Worm (Caenorhabditis elegans) whole organism, L4 larva: ENCODE data around the gene T26G10.3.

Source experiments
- D1046.2 ChIP-seq: fragments of 200-800 bp; sonication (Bioruptor generic); IDR thresholded peaks from 2 replicates; pipeline ENCODE4 v1.3.6; 2022; ENCODE audit warnings: missing genetic modification characterization, missing compliant biosample characterization
- F26F4.8 ChIP-seq: fragments of 200-800 bp; sonication (Bioruptor generic); conservative IDR thresholded peaks from 2 replicates; pipeline ENCODE4 v1.3.6; 2022; ENCODE audit warnings: missing genetic modification characterization, missing compliant biosample characterization
- F44E2.7 ChIP-seq: fragments of 200-800 bp; sonication (Bioruptor generic); IDR thresholded peaks from 2 replicates; pipeline ENCODE4 v2.1.2; 2022; ENCODE audit warnings: missing genetic modification characterization, missing compliant biosample characterization
- F49E8.2 ChIP-seq: sonication (generic microtip); optimal IDR thresholded peaks from 2 replicates; lab custom pipeline; 2016; ENCODE audit warnings: missing compliant biosample characterization, mild to moderate bottlenecking, missing genetic modification characterization, borderline replicate concordance
- Y105C5A.15 ChIP-seq: fragments of 200-800 bp; sonication (Bioruptor generic); IDR thresholded peaks from 2 replicates; pipeline ENCODE4 v1.3.6; 2022; ENCODE audit warnings: missing genetic modification characterization, missing compliant biosample characterization
- Y75B8A.6 ChIP-seq: fragments of 200-800 bp; sonication (Bioruptor generic); IDR thresholded peaks from 2 replicates; pipeline ENCODE4 v1.3.6; 2022; ENCODE audit warnings: missing genetic modification reagents, missing genetic modification characterization, missing compliant biosample characterization
- ZK546.5 ChIP-seq, 2 experiments: sonication (generic microtip); optimal IDR thresholded peaks; 2 replicates each; lab custom pipeline; 2017; ENCODE audit warnings: missing biosample characterization in 2 of 2, missing genetic modification characterization in 2 of 2
- aha-1 ChIP-seq: fragments of 150-350 bp; peaks from one replicate; lab custom pipeline; 2014; ENCODE audit warnings: missing biosample characterization, missing genetic modification characterization
- aly-2 ChIP-seq: sonication (generic microtip); optimal IDR thresholded peaks from 2 replicates; lab custom pipeline; 2018; ENCODE audit warnings: missing biosample characterization, missing genetic modification characterization
- ama-1 ChIP-seq: fragments of 150-350 bp; optimal IDR thresholded peaks from 2 replicates; lab custom pipeline; 2014; ENCODE audit warnings: inconsistent platforms, mixed read lengths
- attf-4 ChIP-seq: sonication (generic microtip); optimal IDR thresholded peaks from 3 replicates; lab custom pipeline; 2017; ENCODE audit warnings: missing biosample characterization, missing genetic modification characterization
- ceh-20 ChIP-seq: fragments of 200-800 bp; sonication (Bioruptor generic); IDR thresholded peaks from 2 replicates; pipeline ENCODE4 v1.3.6; 2022; ENCODE audit warnings: missing genetic modification reagents, missing genetic modification characterization, missing compliant biosample characterization
- ceh-28 ChIP-seq: fragments of 150-350 bp; optimal IDR thresholded peaks from 2 replicates; lab custom pipeline; 2014; ENCODE audit warnings: missing biosample characterization, missing genetic modification reagents, missing genetic modification characterization
- ceh-32 ChIP-seq: sonication (generic microtip); optimal IDR thresholded peaks from 2 replicates; lab custom pipeline; 2016; ENCODE audit warnings: mild to moderate bottlenecking, missing genetic modification characterization, missing compliant biosample characterization; ENCODE audit not compliant: poor library complexity
- cey-2 ChIP-seq: sonication (generic microtip); optimal IDR thresholded peaks from 3 replicates; lab custom pipeline; 2017; ENCODE audit warnings: missing genetic modification characterization, mild to moderate bottlenecking, missing compliant biosample characterization, antibody characterized with exemption, borderline replicate concordance; ENCODE audit not compliant: insufficient read depth
- ctbp-1 ChIP-seq: fragments of 200-800 bp; sonication (Bioruptor generic); IDR thresholded peaks from 2 replicates; pipeline ENCODE4 v1.3.6; 2022; ENCODE audit warnings: missing genetic modification reagents, missing genetic modification characterization, missing compliant biosample characterization
- daf-16 ChIP-seq, 3 experiments: sonication (generic microtip); optimal IDR thresholded peaks; 2 replicates each; lab custom pipeline; 2016 to 2017; ENCODE audit warnings: missing genetic modification characterization in 3 of 3, missing genetic modification reagents in 3 of 3, mild to moderate bottlenecking in 2 of 3, missing compliant biosample characterization in 2 of 3, missing biosample characterization in 1 of 3, moderate library complexity in 1 of 3
- daf-8 ChIP-seq: fragments of 200-800 bp; sonication (Bioruptor generic); IDR thresholded peaks from 2 replicates; pipeline ENCODE4 v1.3.6; 2022; ENCODE audit warnings: missing genetic modification characterization, missing compliant biosample characterization
- egl-43 ChIP-seq: fragments of 200-800 bp; sonication (Bioruptor generic); IDR thresholded peaks from 2 replicates; pipeline ENCODE4 v1.3.6; 2022; ENCODE audit warnings: missing genetic modification reagents, missing genetic modification characterization, missing compliant biosample characterization
- fos-1 ChIP-seq: fragments of 150-350 bp; optimal IDR thresholded peaks from 2 replicates; lab custom pipeline; 2014; ENCODE audit warnings: missing biosample characterization, missing genetic modification characterization
- hlh-11 ChIP-seq: fragments of 200-800 bp; sonication (Bioruptor generic); optimal IDR thresholded peaks from 2 replicates; lab custom pipeline; 2018; ENCODE audit warnings: mild to moderate bottlenecking, missing genetic modification characterization, missing compliant biosample characterization
- hmg-1.1 ChIP-seq: fragments of 200-800 bp; sonication (Bioruptor generic); IDR thresholded peaks from 2 replicates; pipeline ENCODE4 v1.3.6; 2022; ENCODE audit warnings: missing genetic modification reagents, missing genetic modification characterization, missing compliant biosample characterization
- lim-7 ChIP-seq: fragments of 200-800 bp; sonication (Bioruptor generic); IDR thresholded peaks from 2 replicates; pipeline ENCODE4 v1.3.6; 2022; ENCODE audit warnings: missing genetic modification characterization, missing compliant biosample characterization
- lin-1 ChIP-seq: fragments of 200-800 bp; sonication (Bioruptor generic); IDR thresholded peaks from 2 replicates; pipeline ENCODE4 v1.3.6; 2022; ENCODE audit warnings: missing genetic modification reagents, missing genetic modification characterization, missing compliant biosample characterization
- lin-38 ChIP-seq: fragments of 200-800 bp; sonication (Bioruptor generic); IDR thresholded peaks from 2 replicates; pipeline ENCODE4 v1.3.6; 2022; ENCODE audit warnings: missing genetic modification reagents, missing genetic modification characterization, missing compliant biosample characterization
- lsy-2 ChIP-seq, 2 experiments: fragments of 150-350 bp in 1 of 2; sonication (generic microtip) in 1 of 2; optimal IDR thresholded peaks; 2 replicates each; lab custom pipeline; 2014 to 2017; ENCODE audit warnings: missing biosample characterization in 2 of 2, missing genetic modification characterization in 2 of 2
- madf-5 ChIP-seq, 2 experiments: fragments of 200-800 bp; sonication (Bioruptor generic); IDR thresholded peaks; 2 replicates each; pipeline ENCODE4 v1.3.6; 2022; ENCODE audit warnings: missing compliant biosample characterization in 2 of 2, missing genetic modification characterization in 2 of 2
- mdl-1 ChIP-seq, 2 experiments: fragments of 150-350 bp in 1 of 2; sonication (generic microtip) in 1 of 2; optimal IDR thresholded peaks; 2 replicates each; lab custom pipeline; 2014 to 2017; ENCODE audit warnings: missing biosample characterization in 2 of 2, missing genetic modification characterization in 2 of 2
- mxl-2 ChIP-seq: fragments of 200-800 bp; sonication (Bioruptor generic); conservative IDR thresholded peaks from 2 replicates; pipeline ENCODE4 v1.3.6; 2022; ENCODE audit warnings: missing genetic modification reagents, missing genetic modification characterization, missing compliant biosample characterization
- mxl-3 ChIP-seq: fragments of 200-800 bp; sonication (Bioruptor generic); optimal IDR thresholded peaks from 2 replicates; lab custom pipeline; 2018; ENCODE audit warnings: mild to moderate bottlenecking, missing genetic modification characterization, missing compliant biosample characterization
- nhr-10 ChIP-seq: fragments of 150-350 bp; optimal IDR thresholded peaks from 2 replicates; lab custom pipeline; 2014; ENCODE audit warnings: missing biosample characterization, missing genetic modification characterization
- nhr-111 ChIP-seq: fragments of 200-800 bp; sonication (Bioruptor generic); optimal IDR thresholded peaks from 2 replicates; lab custom pipeline; 2018; ENCODE audit warnings: mild to moderate bottlenecking, missing genetic modification characterization, missing compliant biosample characterization
- nhr-237 ChIP-seq: sonication (generic microtip); optimal IDR thresholded peaks from 2 replicates; lab custom pipeline; 2017; ENCODE audit warnings: missing biosample characterization, missing genetic modification characterization
- nhr-42 ChIP-seq: fragments of 200-800 bp; sonication (Bioruptor generic); IDR thresholded peaks from 2 replicates; pipeline ENCODE4 v1.3.6; 2022; ENCODE audit warnings: missing genetic modification characterization, missing compliant biosample characterization
- nhr-48 ChIP-seq: sonication (generic microtip); optimal IDR thresholded peaks from 2 replicates; lab custom pipeline; 2016; ENCODE audit warnings: mild to moderate bottlenecking, missing genetic modification characterization, missing compliant biosample characterization
- nhr-6 ChIP-seq: fragments of 150-350 bp; optimal IDR thresholded peaks from 2 replicates; lab custom pipeline; 2014; ENCODE audit warnings: missing biosample characterization, missing genetic modification characterization
- nhr-77 ChIP-seq: fragments of 150-350 bp; optimal IDR thresholded peaks from 2 replicates; lab custom pipeline; 2014; ENCODE audit warnings: missing biosample characterization, missing genetic modification characterization
- pha-4 ChIP-seq, 2 experiments: fragments of 150-350 bp in 1 of 2; fragments of 200-800 bp in 1 of 2; sonication (Bioruptor generic) in 1 of 2; IDR thresholded peaks in 1 of 2; optimal IDR thresholded peaks in 1 of 2; 2 replicates each; pipeline versions ENCODE4 v1.3.6 to Lab custom; 2014 to 2022; ENCODE audit warnings: missing genetic modification characterization in 2 of 2, missing genetic modification reagents in 2 of 2, missing biosample characterization in 1 of 2, missing compliant biosample characterization in 1 of 2
- set-16 ChIP-seq: fragments of 200-800 bp; sonication (Bioruptor generic); IDR thresholded peaks from 2 replicates; pipeline ENCODE4 v1.3.6; 2022; ENCODE audit warnings: missing genetic modification reagents, missing genetic modification characterization, missing compliant biosample characterization
- snpc-1.2 ChIP-seq: fragments of 200-800 bp; sonication (Bioruptor generic); IDR thresholded peaks from 2 replicates; pipeline ENCODE4 v1.3.6; 2022; ENCODE audit warnings: missing genetic modification reagents, missing genetic modification characterization, missing compliant biosample characterization
- snpc-4 ChIP-seq: fragments of 150-350 bp; optimal IDR thresholded peaks from 2 replicates; lab custom pipeline; 2014; ENCODE audit warnings: missing biosample characterization, missing genetic modification characterization
- spr-3 ChIP-seq: fragments of 200-800 bp; sonication (Bioruptor generic); optimal IDR thresholded peaks from 2 replicates; lab custom pipeline; 2018; ENCODE audit warnings: mild to moderate bottlenecking, missing genetic modification characterization, missing compliant biosample characterization
- unc-39 ChIP-seq: sonication (generic microtip); optimal IDR thresholded peaks from 2 replicates; lab custom pipeline; 2017; ENCODE audit warnings: missing biosample characterization, missing genetic modification characterization
- unc-62 ChIP-seq, 3 experiments: fragments of 150-350 bp in 1 of 3; sonication (generic microtip); optimal IDR thresholded peaks in 2 of 3; peaks in 1 of 3; 1 replicate in 1 of 3; 2 replicates in 2 of 3; lab custom pipeline; 2014 to 2017; ENCODE audit warnings: missing biosample characterization in 3 of 3, missing genetic modification characterization in 3 of 3, missing genetic modification reagents in 3 of 3, missing genotype in 1 of 3
- vab-7 ChIP-seq: fragments of 200-800 bp; sonication (Bioruptor generic); IDR thresholded peaks from 2 replicates; pipeline ENCODE4 v1.3.6; 2022; ENCODE audit warnings: missing genetic modification reagents, missing genetic modification characterization, missing compliant biosample characterization
- zip-2 ChIP-seq: fragments of 150-350 bp; optimal IDR thresholded peaks from 2 replicates; lab custom pipeline; 2014; ENCODE audit warnings: missing biosample characterization, missing genetic modification characterization

The T26G10.3 gene

ce11 chrIII:9413340-9413739, at the start of gene T26G10.3:
Gene T26G10.3, minus strand, starts transcription at chrIII:9413440.
- TF ChIP-seq daf-16 (GFP tag; optimal IDR thresholded peaks at IDR 0.05; lab: Kevin White, UChicago) (no peak), daf-16 (tag; optimal IDR thresholded peaks at IDR 0.05; lab: Kevin White, UChicago) (no peak), vab-7 (no peak), set-16 (GFP tag; lab: Robert Waterston, UW) (no peak), lin-38 (GFP tag; lab: Robert Waterston, UW) (no peak), F44E2.7 (GFP tag; lab: Robert Waterston, UW) (no peak)

- TF ChIP-seq ZK546.5 (tag; optimal IDR thresholded peaks at IDR 0.05; lab: Kevin White, UChicago) (no peak), Y75B8A.6 (no peak), Y105C5A.15 (GFP tag; lab: Robert Waterston, UW) (no peak), nhr-10 (tag; lab: Kevin White, UChicago) (peak; percentile 50), nhr-48 (tag; lab: Kevin White, UChicago) (no peak), unc-39 (tag; lab: Kevin White, UChicago) (no peak), cey-2 (tag; lab: Kevin White, UChicago) (no peak), nhr-6 (no peak), aly-2 (tag; lab: Kevin White, UChicago) (peak; percentile 78), ama-1 (lab: Kevin White, UChicago) (peak; percentile 89), nhr-77 (tag; lab: Kevin White, UChicago) (no peak), zip-2 (no peak), mxl-3 (GFP tag; lab: Kevin White, UChicago) (peak; percentile 2), attf-4 (no peak), snpc-1.2 (GFP tag; lab: Robert Waterston, UW) (no peak), egl-43 (GFP tag; lab: Robert Waterston, UW) (peak; percentile 73), set-16 (GFP tag; lab: Robert Waterston, UW) (0 out of 2 replicates have a peak, but pooled peaks have one; percentile 20), ceh-28 (tag; lab: Kevin White, UChicago) (no peak), lin-1 (GFP tag; lab: Robert Waterston, UW) (peak; percentile 49; the same call in 1 of the 2 replicates), spr-3 (GFP tag; lab: Kevin White, UChicago) (no peak), F49E8.2 (no peak), nhr-111 (GFP tag; lab: Kevin White, UChicago) (no peak), hmg-1.1 (GFP tag; lab: Robert Waterston, UW) (no peak), daf-8 (GFP tag; lab: Robert Waterston, UW) (no peak), unc-62 (GFP tag; optimal IDR thresholded peaks at IDR 0.05 in 1 of 2; lab: Kevin White, UChicago) (peak in 1 of 2 experiments; percentile 91), unc-62 (tag; optimal IDR thresholded peaks at IDR 0.05; lab: Kevin White, UChicago) (no peak), fos-1 (tag; lab: Kevin White, UChicago) (no peak), nhr-42 (GFP tag; lab: Robert Waterston, UW) (0 out of 2 replicates have a peak, but pooled peaks have one; percentile 49), lsy-2 (tag; optimal IDR thresholded peaks at IDR 0.05; lab: Kevin White, UChicago) (no peak), nhr-237 (tag; lab: Kevin White, UChicago) (no peak), hlh-11 (tag; lab: Kevin White, UChicago) (no peak), ctbp-1 (GFP tag; lab: Robert Waterston, UW) (0 out of 2 replicates have a peak, but pooled peaks have one; percentile 18), ceh-20 (no peak), madf-5 (GFP tag; IDR thresholded peaks at IDR 0.05; lab: Robert Waterston, UW) (no peak), snpc-4 (tag; lab: Kevin White, UChicago) (no peak), ceh-32 (tag; lab: Kevin White, UChicago) (no peak), D1046.2 (GFP tag; lab: Robert Waterston, UW) (no peak), aha-1 (peak; percentile 28), F26F4.8 (GFP tag; lab: Robert Waterston, UW) (0 out of 2 replicates have a peak, but pooled peaks have one; percentile 32), mxl-2 (GFP tag; lab: Robert Waterston, UW) (no peak), mdl-1 (tag; optimal IDR thresholded peaks at IDR 0.05; lab: Kevin White, UChicago) (no peak), pha-4 (GFP tag; IDR thresholded peaks at IDR 0.05; lab: Robert Waterston, UW) (0 out of 2 replicates have a peak, but pooled peaks have one; percentile 26), pha-4 (tag; optimal IDR thresholded peaks at IDR 0.05; lab: Kevin White, UChicago) (no peak), lim-7 (GFP tag; lab: Robert Waterston, UW) (0 out of 2 replicates have a peak, but pooled peaks have one; percentile 32)
These were observed 48.9 kb upstream of the T26G10.3 start for ce11 chrIII:9461894-9462784.
